Fruit fly (Drosophila melanogaster) whole organism, embryonic: ENCODE measurements around the gene UQCR-14.
A peak's percentile ranks its signal among the peaks of the same experiment; 100 is the strongest.

Source experiments
- CG2120 ChIP-seq: fragments of 200-800 bp; sonication (Bioruptor generic); optimal IDR thresholded peaks from 3 replicates; lab custom pipeline; 2016; ENCODE audit warnings: missing biosample characterization, missing genetic modification characterization
- CG7987 ChIP-seq: fragments of 200-800 bp; sonication (Bioruptor generic); optimal IDR thresholded peaks from 2 replicates; lab custom pipeline; 2018; ENCODE audit warnings: missing biosample characterization, mild to moderate bottlenecking, missing genetic modification characterization, moderate library complexity
- Dip2 ChIP-seq: fragments of 200-800 bp; sonication (Bioruptor generic); IDR thresholded peaks from 2 replicates; pipeline ENCODE4 v1.3.6; 2022; ENCODE audit warnings: missing biosample characterization, missing genetic modification characterization
- Hey ChIP-seq: fragments of 200-800 bp; sonication (Bioruptor generic); optimal IDR thresholded peaks from 3 replicates; lab custom pipeline; 2018; ENCODE audit warnings: missing biosample characterization, mild to moderate bottlenecking, missing genetic modification characterization
- Hr78 ChIP-seq, 2 experiments: fragments of 200-800 bp in 1 of 2; fragments of >200 bp in 1 of 2; sonication (Bioruptor generic) in 1 of 2; optimal IDR thresholded peaks; 2 replicates each; lab custom pipeline; 2017 to 2019; ENCODE audit warnings: missing biosample characterization in 2 of 2, missing genetic modification characterization in 2 of 2, mild to moderate bottlenecking in 1 of 2, moderate library complexity in 1 of 2
- disco-r ChIP-seq: fragments of 200-800 bp; sonication (Bioruptor generic); optimal IDR thresholded peaks from 2 replicates; lab custom pipeline; 2016; ENCODE audit warnings: missing biosample characterization, missing genetic modification characterization
- exex ChIP-seq: fragments of 200-800 bp; sonication (Bioruptor generic); optimal IDR thresholded peaks from 4 replicates; lab custom pipeline; 2018; ENCODE audit warnings: missing biosample characterization, mild to moderate bottlenecking, missing genetic modification characterization, moderate library complexity
- ham ChIP-seq: fragments of 200-800 bp; sonication (Bioruptor generic); IDR thresholded peaks from 2 replicates; pipeline ENCODE4 v1.3.6; 2022; ENCODE audit warnings: missing biosample characterization, missing genetic modification characterization

DNA sequence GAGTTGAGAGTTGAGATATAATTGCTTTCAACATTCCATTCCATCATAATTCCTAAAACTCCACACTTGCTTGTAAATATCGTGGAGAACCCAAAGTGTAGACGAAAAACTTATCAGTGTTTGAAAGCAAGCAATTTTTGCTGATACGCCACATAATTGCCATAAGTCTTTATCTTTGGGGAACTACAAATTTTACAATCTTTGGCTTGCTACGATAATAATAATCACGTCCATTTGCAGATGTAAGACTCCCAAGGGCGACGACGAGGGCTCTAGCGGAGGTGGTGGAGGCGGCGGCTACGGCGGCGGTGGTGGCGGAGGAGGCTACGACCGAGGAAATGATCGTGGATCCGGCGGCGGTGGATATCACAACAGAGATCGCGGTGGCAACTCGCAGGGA is 6.6 kb downstream of the UQCR-14 start:
- TF ChIP-seq Hr78 (GFP tag; optimal IDR thresholded peaks at IDR 0.05; lab: Kevin White, UChicago) (no peak), Dip2 (GFP tag; lab: Robert Waterston, UW) (no peak), Hey (no peak), ham (GFP tag; lab: Robert Waterston, UW) (no peak), exex (tag; lab: Kevin White, UChicago) (peak; percentile 69), CG7987 (GFP tag; lab: Kevin White, UChicago) (no peak), disco-r (GFP tag; lab: Kevin White, UChicago) (no peak), CG2120 (GFP tag; lab: Kevin White, UChicago) (no peak)
